Worm (Caenorhabditis elegans) whole organism, L2 larva: ENCODE results near the gene cic-1.

Experiments
- C34F6.9 ChIP-seq: fragments of 150-350 bp; optimal IDR thresholded peaks from 2 replicates; lab custom pipeline; 2014; ENCODE audit warnings: missing biosample characterization, missing genetic modification characterization
- F13H6.1 ChIP-seq: sonication (generic microtip); optimal IDR thresholded peaks from 2 replicates; lab custom pipeline; 2016; ENCODE audit warnings: missing genetic modification characterization, missing compliant biosample characterization
- Y55F3AM.14 ChIP-seq: fragments of 200-800 bp; sonication (Bioruptor generic); optimal IDR thresholded peaks from 2 replicates; lab custom pipeline; 2018; ENCODE audit warnings: mild to moderate bottlenecking, missing genetic modification characterization, missing compliant biosample characterization
- alr-1 ChIP-seq: fragments of 150-350 bp; optimal IDR thresholded peaks from 2 replicates; lab custom pipeline; 2014; ENCODE audit warnings: missing biosample characterization, missing genetic modification characterization
- aly-2 ChIP-seq: fragments of 150-350 bp; optimal IDR thresholded peaks from 2 replicates; lab custom pipeline; 2014; ENCODE audit warnings: missing biosample characterization, missing genetic modification characterization
- ama-1 ChIP-seq: fragments of 150-350 bp; optimal IDR thresholded peaks from 2 replicates; lab custom pipeline; 2018; ENCODE audit warnings: inconsistent platforms
- blmp-1 ChIP-seq: sonication (generic microtip); optimal IDR thresholded peaks from 2 replicates; lab custom pipeline; 2017; ENCODE audit warnings: missing genetic modification characterization, mild to moderate bottlenecking, missing compliant biosample characterization, antibody characterized with exemption, moderate library complexity; ENCODE audit not compliant: insufficient read depth
- ceh-16 ChIP-seq: fragments of 150-350 bp; optimal IDR thresholded peaks from 2 replicates; lab custom pipeline; 2014; ENCODE audit warnings: missing biosample characterization, missing genetic modification characterization
- ceh-82 ChIP-seq: fragments of 150-350 bp; optimal IDR thresholded peaks from 2 replicates; lab custom pipeline; 2014; ENCODE audit warnings: missing biosample characterization, missing genetic modification characterization
- crh-2 ChIP-seq: sonication (generic microtip); optimal IDR thresholded peaks from 2 replicates; lab custom pipeline; 2017; ENCODE audit warnings: missing biosample characterization, missing genetic modification characterization
- dmd-4 ChIP-seq: sonication (generic microtip); optimal IDR thresholded peaks from 2 replicates; lab custom pipeline; 2017; ENCODE audit warnings: missing biosample characterization, missing genetic modification characterization
- elt-1 ChIP-seq: fragments of 150-350 bp; optimal IDR thresholded peaks from 2 replicates; lab custom pipeline; 2014; ENCODE audit warnings: missing biosample characterization, missing genetic modification characterization
- elt-3 ChIP-seq: sonication (generic microtip); optimal IDR thresholded peaks from 2 replicates; lab custom pipeline; 2017; ENCODE audit warnings: missing biosample characterization, missing genetic modification characterization
- fos-1 ChIP-seq: fragments of 150-350 bp; optimal IDR thresholded peaks from 2 replicates; lab custom pipeline; 2014; ENCODE audit warnings: missing biosample characterization, missing genetic modification characterization
- gmeb-1 ChIP-seq: fragments of 150-350 bp; optimal IDR thresholded peaks from 2 replicates; lab custom pipeline; 2014; ENCODE audit warnings: missing biosample characterization, missing genetic modification characterization
- lin-11 ChIP-seq: fragments of 150-350 bp; sonication (generic microtip); optimal IDR thresholded peaks from 2 replicates; lab custom pipeline; 2014; ENCODE audit warnings: missing biosample characterization, missing genetic modification characterization, inconsistent platforms, mixed read lengths
- lin-39 ChIP-seq: fragments of 150-350 bp; optimal IDR thresholded peaks from 2 replicates; lab custom pipeline; 2014; ENCODE audit warnings: missing biosample characterization, missing genetic modification reagents, missing genetic modification characterization
- lsy-2 ChIP-seq, 2 experiments: fragments of 150-350 bp in 1 of 2; sonication (generic microtip) in 1 of 2; optimal IDR thresholded peaks; 2 replicates each; lab custom pipeline; 2014 to 2017; ENCODE audit warnings: missing biosample characterization in 2 of 2, missing genetic modification characterization in 2 of 2
- mab-5 ChIP-seq: fragments of 150-350 bp; optimal IDR thresholded peaks from 2 replicates; lab custom pipeline; 2014; ENCODE audit warnings: missing biosample characterization, missing genetic modification characterization
- mdl-1 ChIP-seq, 2 experiments: fragments of 150-350 bp in 1 of 2; sonication (generic microtip) in 1 of 2; optimal IDR thresholded peaks; 2 replicates each; lab custom pipeline; 2017; ENCODE audit warnings: missing biosample characterization in 2 of 2, missing genetic modification characterization in 2 of 2
- nhr-10 ChIP-seq: sonication (generic microtip); optimal IDR thresholded peaks from 2 replicates; lab custom pipeline; 2017; ENCODE audit warnings: missing biosample characterization, missing genetic modification characterization
- nhr-11 ChIP-seq: fragments of 150-350 bp; optimal IDR thresholded peaks from 2 replicates; lab custom pipeline; 2014; ENCODE audit warnings: missing biosample characterization, missing genetic modification characterization
- nhr-12 ChIP-seq: fragments of 150-350 bp; optimal IDR thresholded peaks from 2 replicates; lab custom pipeline; 2014; ENCODE audit warnings: missing biosample characterization, missing genetic modification characterization
- nhr-129 ChIP-seq: fragments of 150-350 bp; optimal IDR thresholded peaks from 2 replicates; lab custom pipeline; 2014; ENCODE audit warnings: missing biosample characterization, missing genetic modification characterization
- nhr-21 ChIP-seq: fragments of 150-350 bp; optimal IDR thresholded peaks from 2 replicates; lab custom pipeline; 2014; ENCODE audit warnings: missing biosample characterization, missing genetic modification characterization
- nhr-237 ChIP-seq: fragments of 150-350 bp; optimal IDR thresholded peaks from 2 replicates; lab custom pipeline; 2014; ENCODE audit warnings: missing biosample characterization, missing genetic modification characterization
- nhr-6 ChIP-seq: fragments of 150-350 bp; optimal IDR thresholded peaks from 2 replicates; lab custom pipeline; 2014; ENCODE audit warnings: missing biosample characterization, missing genetic modification characterization
- nhr-77 ChIP-seq: fragments of 150-350 bp; optimal IDR thresholded peaks from 2 replicates; lab custom pipeline; 2014; ENCODE audit warnings: missing biosample characterization, missing genetic modification characterization
- peb-1 ChIP-seq: fragments of 150-350 bp; optimal IDR thresholded peaks from 2 replicates; lab custom pipeline; 2014; ENCODE audit warnings: missing biosample characterization, missing genetic modification characterization
- sem-4 ChIP-seq: fragments of 150-350 bp; optimal IDR thresholded peaks from 2 replicates; lab custom pipeline; 2014; ENCODE audit warnings: missing biosample characterization, missing genetic modification reagents, missing genetic modification characterization
- skn-1 ChIP-seq: sonication (generic microtip); optimal IDR thresholded peaks from 2 replicates; lab custom pipeline; 2017; ENCODE audit warnings: missing biosample characterization, missing genetic modification characterization
- sma-3 ChIP-seq: sonication (generic microtip); optimal IDR thresholded peaks from 2 replicates; lab custom pipeline; 2016; ENCODE audit warnings: missing genetic modification reagents, missing genetic modification characterization, missing compliant biosample characterization
- sma-9 ChIP-seq, 2 experiments: fragments of 150-350 bp in 1 of 2; sonication (generic microtip) in 1 of 2; optimal IDR thresholded peaks; 2 replicates each; lab custom pipeline; 2014 to 2016; ENCODE audit warnings: missing genetic modification characterization in 2 of 2, mild to moderate bottlenecking in 1 of 2, missing biosample characterization in 1 of 2, missing compliant biosample characterization in 1 of 2, missing genetic modification reagents in 1 of 2, moderate library complexity in 1 of 2
- unc-39 ChIP-seq: fragments of 150-350 bp; optimal IDR thresholded peaks from 2 replicates; lab custom pipeline; 2014; ENCODE audit warnings: missing biosample characterization, missing genetic modification characterization
- unc-55 ChIP-seq: fragments of 150-350 bp; sonication (generic microtip); optimal IDR thresholded peaks from 3 replicates; lab custom pipeline; 2014; ENCODE audit warnings: missing biosample characterization, missing genetic modification reagents, missing genetic modification characterization
- unc-62 ChIP-seq: fragments of 150-350 bp; optimal IDR thresholded peaks from 2 replicates; lab custom pipeline; 2014; ENCODE audit warnings: missing biosample characterization, missing genetic modification reagents, missing genetic modification characterization
- zag-1 ChIP-seq: fragments of 150-350 bp; optimal IDR thresholded peaks from 2 replicates; lab custom pipeline; 2014; ENCODE audit warnings: missing biosample characterization, missing genetic modification characterization
- ztf-1 ChIP-seq: fragments of 200-800 bp; sonication (Bioruptor generic); conservative IDR thresholded peaks from 2 replicates; pipeline ENCODE4 v1.3.6; 2022; ENCODE audit warnings: missing genetic modification characterization, missing compliant biosample characterization
- ztf-11 ChIP-seq: sonication (generic microtip); optimal IDR thresholded peaks from 2 replicates; lab custom pipeline; 2017; ENCODE audit warnings: missing biosample characterization, missing genetic modification characterization
- ztf-4 ChIP-seq: fragments of 150-350 bp; optimal IDR thresholded peaks from 2 replicates; lab custom pipeline; 2014; ENCODE audit warnings: missing biosample characterization, missing genetic modification characterization

The cic-1 gene

ce11 chrIII:2371864-2372263, 29.2 kb downstream of the cic-1 start, which contains the start of gene H04J21.1:
Gene H04J21.1 (minus strand): TSS chrIII:2371964.
- no peak for TF ChIP-seq ama-1
- TF ChIP-seq peb-1 (tag; lab: Kevin White, UChicago) = no peak
- TF ChIP-seq skn-1 = no peak
- TF ChIP-seq sem-4 (tag; lab: Kevin White, UChicago) = no peak
- TF ChIP-seq nhr-12 (tag; lab: Kevin White, UChicago) = no peak
- no peak for TF ChIP-seq fos-1
- no peak for TF ChIP-seq Y55F3AM.14 (GFP tag; lab: Kevin White, UChicago)
- TF ChIP-seq unc-62 (GFP tag; lab: Kevin White, UChicago) = no peak
- no peak for TF ChIP-seq nhr-6 (tag; lab: Kevin White, UChicago)
- TF ChIP-seq aly-2 (tag; lab: Kevin White, UChicago) = no peak
- no peak for TF ChIP-seq mdl-1 (tag; optimal IDR thresholded peaks at IDR 0.05; lab: Kevin White, UChicago)
- no peak for TF ChIP-seq lsy-2 (tag; optimal IDR thresholded peaks at IDR 0.05; lab: Kevin White, UChicago)
- TF ChIP-seq ceh-16 = no peak
- TF ChIP-seq blmp-1 (tag; lab: Kevin White, UChicago) = no peak
- TF ChIP-seq sma-9 (GFP tag; optimal IDR thresholded peaks at IDR 0.05; lab: Kevin White, UChicago) = no peak
- no peak for TF ChIP-seq sma-9 (tag; optimal IDR thresholded peaks at IDR 0.05; lab: Kevin White, UChicago)
- TF ChIP-seq dmd-4 (tag; lab: Kevin White, UChicago) = no peak
- TF ChIP-seq crh-2 (tag; lab: Kevin White, UChicago) = no peak
- TF ChIP-seq ceh-82 = no peak
- no peak for TF ChIP-seq nhr-21 (tag; lab: Kevin White, UChicago)

- TF ChIP-seq C34F6.9 (tag; lab: Kevin White, UChicago) (no peak), crh-2 (tag; lab: Kevin White, UChicago) (no peak), F13H6.1 (tag; lab: Kevin White, UChicago) (no peak), mab-5 (no peak), elt-1 (tag; lab: Kevin White, UChicago) (no peak), ztf-11 (tag; lab: Kevin White, UChicago) (no peak), ztf-1 (GFP tag; lab: Robert Waterston, UW) (no peak), gmeb-1 (tag; lab: Kevin White, UChicago) (no peak), elt-3 (tag; lab: Kevin White, UChicago) (no peak), nhr-21 (tag; lab: Kevin White, UChicago) (no peak)
Observed at ce11 chrIII:2368424-2368823, 32.6 kb downstream of the cic-1 start, which contains the start of gene H04J21.4. Gene H04J21.4 (minus strand): TSS chrIII:2368524.

- TF ChIP-seq nhr-77 (tag; lab: Kevin White, UChicago) (no peak), ama-1 (no peak), nhr-11 (no peak)
Observed at ce11 chrIII:2362648-2363047, 38.4 kb downstream of the cic-1 start, which contains the start of gene srd-69. Gene srd-69 (plus strand): TSS chrIII:2362948.

- TF ChIP-seq lin-39 (tag; lab: Kevin White, UChicago) (no peak), ztf-11 (tag; lab: Kevin White, UChicago) (no peak), fos-1 (no peak), Y55F3AM.14 (GFP tag; lab: Kevin White, UChicago) (no peak), blmp-1 (tag; lab: Kevin White, UChicago) (no peak), nhr-237 (tag; lab: Kevin White, UChicago) (no peak), sma-3 (GFP tag; lab: Kevin White, UChicago) (no peak), nhr-12 (tag; lab: Kevin White, UChicago) (no peak), unc-39 (tag; lab: Kevin White, UChicago) (no peak), nhr-10 (no peak), elt-3 (tag; lab: Kevin White, UChicago) (no peak), nhr-11 (no peak), aly-2 (tag; lab: Kevin White, UChicago) (no peak), nhr-129 (tag; lab: Kevin White, UChicago) (no peak), sem-4 (tag; lab: Kevin White, UChicago) (no peak)
Observed at ce11 chrIII:2349956-2350355, 51.1 kb downstream of the cic-1 start.

ce11 chrIII:2347291-2347690, 53.7 kb downstream of the cic-1 start, which contains the start of gene gip-1:
Gene gip-1 (plus strand): TSS chrIII:2347591.
- no peak for TF ChIP-seq ztf-4 (tag; lab: Kevin White, UChicago)
- no peak for TF ChIP-seq lin-39 (tag; lab: Kevin White, UChicago)
- TF ChIP-seq zag-1 (tag; lab: Kevin White, UChicago) = no peak
- no peak for TF ChIP-seq ceh-82
- no peak for TF ChIP-seq alr-1 (tag; lab: Kevin White, UChicago)
- TF ChIP-seq nhr-237 (tag; lab: Kevin White, UChicago) = no peak
- no peak for TF ChIP-seq F13H6.1 (tag; lab: Kevin White, UChicago)
- TF ChIP-seq ama-1 = no peak
- no peak for TF ChIP-seq sma-3 (GFP tag; lab: Kevin White, UChicago)
- TF ChIP-seq lin-11 (tag; lab: Kevin White, UChicago) = no peak
- TF ChIP-seq unc-55 (GFP tag; lab: Kevin White, UChicago) = no peak
- no peak for TF ChIP-seq Y55F3AM.14 (GFP tag; lab: Kevin White, UChicago)
